Fruit fly (Drosophila melanogaster): ENCODE data around the gene CG14443.

CG14443 gene

dm6 chrX:6633659-6634058 lies at the start of gene CG14443:
TSS of gene CG14443 (plus strand) at chrX:6633959.
- no peak for TF ChIP-seq zfh2 (GFP tag; optimal IDR thresholded peaks at IDR 0.05)
- no peak for TF ChIP-seq CG15011 (GFP tag; optimal IDR thresholded peaks at IDR 0.05)
- TF ChIP-seq CG13287 (GFP tag; IDR thresholded peaks at IDR 0.05; ENCODE audit: partially characterized antibody): no peak
- TF ChIP-seq pan (optimal IDR thresholded peaks at IDR 0.05): no peak
- TF ChIP-seq pan (GFP tag; optimal IDR thresholded peaks at IDR 0.05 in 1 of 2, IDR thresholded peaks at IDR 0.05 in 1 of 2): no peak
- TF ChIP-seq Neu2 (GFP tag; optimal IDR thresholded peaks at IDR 0.05; ENCODE audit: borderline replicate concordance): no peak
- no peak for TF ChIP-seq Dll (GFP tag; IDR thresholded peaks at IDR 0.05; ENCODE audit: partially characterized antibody)
- TF ChIP-seq CG1602 (GFP tag; optimal IDR thresholded peaks at IDR 0.05): no peak
- no peak for TF ChIP-seq CG4360 (GFP tag; IDR thresholded peaks at IDR 0.05)
- TF ChIP-seq Opbp (GFP tag; IDR thresholded peaks at IDR 0.05; ENCODE audit: partially characterized antibody): no peak
- TF ChIP-seq her (GFP tag; optimal IDR thresholded peaks at IDR 0.05): no peak
- TF ChIP-seq dmrt11E (tag; optimal IDR thresholded peaks at IDR 0.05): no peak
- no peak for TF ChIP-seq eve (GFP tag; optimal IDR thresholded peaks at IDR 0.05)
- TF ChIP-seq gcm2 (GFP tag; optimal IDR thresholded peaks at IDR 0.05): no peak
- no peak for TF ChIP-seq phol (tag; optimal IDR thresholded peaks at IDR 0.05)

dm6 chrX:6588990-6589389 lies 44.8 kb upstream of the CG14443 start, which contains the start of gene CG17717:
TSS of gene CG17717 (plus strand) at chrX:6589290.
- TF ChIP-seq CG8290 (GFP tag; optimal IDR thresholded peaks at IDR 0.05) (peak; percentile 19), CG8290 (tag; optimal IDR thresholded peaks at IDR 0.05) (no peak), CG6791 (GFP tag; IDR thresholded peaks at IDR 0.05; ENCODE audit: partially characterized antibody) (no peak)

- TF ChIP-seq Mad (GFP tag; optimal IDR thresholded peaks at IDR 0.05): no peak
- peak; percentile 19 for TF ChIP-seq Elba2 (GFP tag; optimal IDR thresholded peaks at IDR 0.05)
- TF ChIP-seq Med (GFP tag): peak; percentile 91
- no peak for TF ChIP-seq CG10654 (GFP tag; optimal IDR thresholded peaks at IDR 0.05)
- TF ChIP-seq ewg (GFP tag; optimal IDR thresholded peaks at IDR 0.05): peak; percentile 44
- TF ChIP-seq HLHmδ (GFP tag; optimal IDR thresholded peaks at IDR 0.05): no peak
- TF ChIP-seq wor (GFP tag; IDR thresholded peaks at IDR 0.05): no peak
- no peak for TF ChIP-seq scrt (GFP tag; optimal IDR thresholded peaks at IDR 0.05)
- TF ChIP-seq disco-r (GFP tag; optimal IDR thresholded peaks at IDR 0.05): no peak
- no peak for TF ChIP-seq zen (tag; optimal IDR thresholded peaks at IDR 0.05)
- no peak for TF ChIP-seq gem (tag; optimal IDR thresholded peaks at IDR 0.05)
- TF ChIP-seq pum (GFP tag; optimal IDR thresholded peaks at IDR 0.05): no peak
- peak; percentile 20 for TF ChIP-seq CG7987 (GFP tag; optimal IDR thresholded peaks at IDR 0.05)
- no peak for TF ChIP-seq ro (GFP tag; IDR thresholded peaks at IDR 0.05)
- TF ChIP-seq CG8089 (GFP tag; optimal IDR thresholded peaks at IDR 0.05): no peak
- TF ChIP-seq NK7.1 (GFP tag; optimal IDR thresholded peaks at IDR 0.05): no peak
- TF ChIP-seq CG10366 (GFP tag; IDR thresholded peaks at IDR 0.05): no peak
- TF ChIP-seq CG11247 (GFP tag; IDR thresholded peaks at IDR 0.05): no peak; the same call in 1 of the 2 replicates
- no peak for TF ChIP-seq Sry-β (GFP tag; optimal IDR thresholded peaks at IDR 0.05)
- TF ChIP-seq CG12219 (GFP tag; optimal IDR thresholded peaks at IDR 0.05): no peak
- TF ChIP-seq gfzf (GFP tag; optimal IDR thresholded peaks at IDR 0.05): peak; percentile 74
- peak; percentile 77 for TF ChIP-seq CG14710 (tag; optimal IDR thresholded peaks at IDR 0.05)
- TF ChIP-seq p53 (GFP tag; optimal IDR thresholded peaks at IDR 0.05): no peak
- TF ChIP-seq pb (GFP tag; optimal IDR thresholded peaks at IDR 0.05): no peak
- TF ChIP-seq Hr3 (GFP tag; optimal IDR thresholded peaks at IDR 0.05): no peak
- TF ChIP-seq CG14050 (GFP tag; IDR thresholded peaks at IDR 0.05): no peak
- peak; percentile 60; the same call in 1 of the 2 replicates for TF ChIP-seq CG9932 (GFP tag; IDR thresholded peaks at IDR 0.05)
- TF ChIP-seq danr (GFP tag; IDR thresholded peaks at IDR 0.05): no peak
- TF ChIP-seq Ptx1 (GFP tag; IDR thresholded peaks at IDR 0.05): no peak
- TF ChIP-seq Drgx (GFP tag; IDR thresholded peaks at IDR 0.05): no peak
- no peak for TF ChIP-seq dysf (GFP tag; IDR thresholded peaks at IDR 0.05)
Observed at dm6 chrX:6590681-6591289, 43.0 kb upstream of the CG14443 start, which contains the start of gene Pat1. TSS of gene Pat1 (plus strand) at chrX:6590776.

Data from whole organism, embryonic.